Fruit fly (Drosophila melanogaster): ENCODE data around the gene CG2150.

CG2150 gene

DNA sequence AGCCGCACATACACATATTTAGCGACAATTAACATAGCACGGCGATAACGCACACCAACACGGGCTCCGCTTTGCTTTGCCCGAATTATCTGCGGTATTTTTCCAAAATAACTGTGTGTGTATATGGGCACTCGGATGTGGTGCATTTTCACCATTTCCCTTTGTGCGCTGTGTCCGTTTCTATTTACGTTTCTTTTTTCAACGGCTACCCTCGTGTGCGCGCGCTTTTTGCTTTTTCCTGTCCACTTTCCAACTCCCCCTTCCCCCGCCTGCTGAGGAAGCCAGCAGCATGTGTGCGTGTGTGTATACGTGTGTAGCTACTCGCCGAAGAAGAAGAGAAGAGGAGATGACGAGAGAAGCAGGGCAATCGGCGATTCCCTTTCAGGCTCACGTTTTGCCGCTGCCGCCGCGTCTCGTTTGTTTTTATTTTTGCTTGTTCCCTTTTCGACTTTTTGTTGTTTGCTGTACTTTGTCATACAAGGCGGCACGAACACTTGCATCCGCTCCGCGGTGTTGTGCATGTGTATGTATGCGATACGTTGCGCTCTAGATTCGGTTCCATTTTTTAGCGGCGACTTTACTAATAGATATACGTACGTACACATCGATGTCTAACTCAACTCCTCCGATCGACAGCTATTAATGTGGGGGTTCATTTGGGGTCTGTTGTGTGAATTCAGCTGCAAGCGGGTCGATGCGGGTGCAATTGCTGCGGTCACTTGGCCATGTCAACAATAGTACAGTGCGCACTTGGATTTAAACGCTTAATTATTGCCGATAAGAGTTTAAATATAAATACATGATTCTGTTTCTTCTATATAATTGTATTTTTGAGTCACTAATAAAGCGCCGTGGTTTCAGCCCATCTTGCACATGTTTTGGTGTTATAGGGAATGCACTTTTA, 16.2 kb downstream of the CG2150 start (continued):
- TF ChIP-seq CG4820 (GFP tag; optimal IDR thresholded peaks at IDR 0.05), result no peak
- no peak for TF ChIP-seq CG30403 (GFP tag; optimal IDR thresholded peaks at IDR 0.05)
- no peak for TF ChIP-seq dmrt11E (tag; optimal IDR thresholded peaks at IDR 0.05)
- no peak for TF ChIP-seq B-H1 (GFP tag; IDR thresholded peaks at IDR 0.05)
- no peak for TF ChIP-seq Oaz (GFP tag; IDR thresholded peaks at IDR 0.05)

DNA sequence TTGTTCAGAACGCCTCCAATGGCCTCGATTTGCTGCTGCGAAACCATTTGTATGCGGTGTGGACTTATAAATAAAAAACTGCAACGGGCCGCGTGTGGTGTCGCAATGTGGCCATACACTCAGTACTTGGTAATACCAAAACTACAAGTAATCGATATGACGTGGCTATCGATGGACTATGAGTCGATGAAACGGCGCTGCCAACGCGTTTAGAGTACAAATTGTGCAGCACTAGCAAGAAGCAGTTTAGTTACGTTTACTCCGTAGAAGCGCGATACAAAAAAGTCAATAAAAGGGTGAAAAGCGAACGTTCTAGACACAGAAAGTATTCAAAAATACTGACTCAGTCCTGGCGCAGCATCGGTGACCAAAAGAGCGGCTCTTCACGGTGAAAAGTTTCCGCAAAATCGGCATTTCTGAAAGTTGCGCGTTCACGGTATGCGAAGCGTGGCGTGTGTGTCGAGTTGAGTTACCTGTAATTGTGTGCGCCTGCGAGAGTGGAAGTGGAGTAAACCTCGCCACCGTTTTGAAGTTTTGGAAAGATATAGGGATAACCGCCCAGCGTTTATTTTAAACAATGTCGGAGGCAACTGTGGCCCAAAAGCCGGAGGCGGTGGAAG, 17.0 kb downstream of the CG2150 start, which contains the start of the genes nero and CG1910:
Gene nero (minus strand): TSS at position 130 of the 620 bp plus-strand sequence.
Gene CG1910 (plus strand): TSS at position 215 of the 620 bp plus-strand sequence.
- TF ChIP-seq Ets97D (GFP tag; optimal IDR thresholded peaks at IDR 0.05), result peak; percentile 28
- peak; percentile 20 for TF ChIP-seq CG18599 (GFP tag; optimal IDR thresholded peaks at IDR 0.05)
- peak; percentile 16 for TF ChIP-seq CG7786 (GFP tag; optimal IDR thresholded peaks at IDR 0.05)
- TF ChIP-seq CrebB (tag; optimal IDR thresholded peaks at IDR 0.05), result no peak
- peak; percentile 26 for TF ChIP-seq nom (GFP tag; optimal IDR thresholded peaks at IDR 0.05)
- TF ChIP-seq CG12942 (GFP tag; optimal IDR thresholded peaks at IDR 0.05), result no peak
- TF ChIP-seq CG8359 (GFP tag; optimal IDR thresholded peaks at IDR 0.05; ENCODE audit: borderline replicate concordance), result no peak
- TF ChIP-seq CG4282 (GFP tag; optimal IDR thresholded peaks at IDR 0.05), result no peak
- no peak for TF ChIP-seq en (GFP tag; optimal IDR thresholded peaks at IDR 0.05)
- no peak for TF ChIP-seq Lim3 (GFP tag; IDR thresholded peaks at IDR 0.05)
- no peak for TF ChIP-seq CG13424 (tag; optimal IDR thresholded peaks at IDR 0.05)
- peak; percentile 30 for TF ChIP-seq hkb (optimal IDR thresholded peaks at IDR 0.05)
- TF ChIP-seq hkb (GFP tag; IDR thresholded peaks at IDR 0.05), result no peak
- peak; percentile 8 for TF ChIP-seq CoRest (tag; optimal IDR thresholded peaks at IDR 0.05)
- TF ChIP-seq dpn (GFP tag; optimal IDR thresholded peaks at IDR 0.05), result peak in 1 of 2 experiments; percentile 39
- TF ChIP-seq Mad (GFP tag; optimal IDR thresholded peaks at IDR 0.05), result no peak
- TF ChIP-seq CG15479 (GFP tag; optimal IDR thresholded peaks at IDR 0.05), result peak; percentile 84
- peak; percentile 84 for TF ChIP-seq Sry-β (GFP tag; optimal IDR thresholded peaks at IDR 0.05)
- peak; percentile 60 for TF ChIP-seq bigmax (GFP tag; optimal IDR thresholded peaks at IDR 0.05)
- no peak for TF ChIP-seq CG9932 (GFP tag; IDR thresholded peaks at IDR 0.05)
- no peak for TF ChIP-seq HLHmδ (GFP tag; optimal IDR thresholded peaks at IDR 0.05)
- no peak for TF ChIP-seq CG5180 (GFP tag; optimal IDR thresholded peaks at IDR 0.05)
- peak; percentile 15 for TF ChIP-seq CG8290 (GFP tag; optimal IDR thresholded peaks at IDR 0.05)
- TF ChIP-seq CG8290 (tag; optimal IDR thresholded peaks at IDR 0.05), result peak in 1 of 2 experiments; percentile 77
- no peak for TF ChIP-seq CG2202 (tag; optimal IDR thresholded peaks at IDR 0.05)
- peak; percentile 78 for TF ChIP-seq CG15514 (GFP tag; optimal IDR thresholded peaks at IDR 0.05)
- TF ChIP-seq CG8089 (GFP tag; optimal IDR thresholded peaks at IDR 0.05), result peak; percentile 2
- TF ChIP-seq CHES-1-like (GFP tag; optimal IDR thresholded peaks at IDR 0.05), result peak; percentile 69
- peak; percentile 58 for TF ChIP-seq onecut (GFP tag; IDR thresholded peaks at IDR 0.05)
- peak; percentile 18 for TF ChIP-seq CG31365 (tag; optimal IDR thresholded peaks at IDR 0.05)
- TF ChIP-seq CG12391 (tag; optimal IDR thresholded peaks at IDR 0.05), result peak; percentile 28
- TF ChIP-seq CG17612 (GFP tag; IDR thresholded peaks at IDR 0.05), result no peak
- peak; percentile 37 for TF ChIP-seq zen (tag; optimal IDR thresholded peaks at IDR 0.05)
- TF ChIP-seq CG12659 (GFP tag; optimal IDR thresholded peaks at IDR 0.05), result peak; percentile 63
- peak; percentile 92 for TF ChIP-seq gfzf (GFP tag; optimal IDR thresholded peaks at IDR 0.05)
- TF ChIP-seq CG1233 (GFP tag; optimal IDR thresholded peaks at IDR 0.05), result peak; percentile 29
- no peak for TF ChIP-seq CG13123 (GFP tag; optimal IDR thresholded peaks at IDR 0.05)
- peak; percentile 91 for TF ChIP-seq Med (GFP tag)
- no peak for TF ChIP-seq CG10462 (GFP tag; optimal IDR thresholded peaks at IDR 0.05)
- TF ChIP-seq Trl (optimal IDR thresholded peaks at IDR 0.05), result no peak
- peak; percentile 19 for TF ChIP-seq Trl (GFP tag; optimal IDR thresholded peaks at IDR 0.05)
- TF ChIP-seq salm (tag; optimal IDR thresholded peaks at IDR 0.05), result no peak

Measured in whole organism, embryonic.